Worm (Caenorhabditis elegans): ENCODE results near the gene cox-5A.

cox-5A gene

DNA sequence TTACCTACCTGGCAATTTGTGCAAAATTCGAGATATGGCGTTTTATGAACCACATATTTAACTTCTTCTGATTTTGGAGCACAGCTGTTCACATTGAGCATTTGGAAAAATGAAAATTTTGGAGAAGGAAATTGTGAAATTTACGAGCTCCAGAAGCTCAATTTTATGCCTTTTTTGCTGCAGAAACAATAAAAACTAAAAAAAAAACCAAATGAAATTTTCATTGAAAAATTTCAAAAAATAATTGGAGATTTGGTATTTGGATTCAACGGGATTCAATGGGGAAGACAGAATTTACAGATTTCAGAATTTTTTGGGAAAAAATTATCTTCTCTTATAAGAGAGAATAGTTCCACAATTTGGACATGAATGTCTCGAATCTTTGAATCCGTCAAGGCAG is 48.7 kb upstream of the cox-5A start, which contains the start of gene Y37D8A.26:
Y37D8A.26 (minus strand) TSS at position 101 of the 400 bp plus-strand sequence.
- TF ChIP-seq hmg-11 (tag; optimal IDR thresholded peaks at IDR 0.05) (no peak), nhr-11 (tag; optimal IDR thresholded peaks at IDR 0.05) (no peak), skn-1 (tag; optimal IDR thresholded peaks at IDR 0.05) (no peak), fkh-10 (GFP tag; optimal IDR thresholded peaks at IDR 0.05) (no peak), nhr-23 (tag; optimal IDR thresholded peaks at IDR 0.05) (no peak), fos-1 (tag; optimal IDR thresholded peaks at IDR 0.05) (no peak), nhr-28 (tag; optimal IDR thresholded peaks at IDR 0.05) (no peak), elt-2 (tag; optimal IDR thresholded peaks at IDR 0.05) (no peak), zag-1 (tag; optimal IDR thresholded peaks at IDR 0.05) (no peak), nhr-25 (tag; optimal IDR thresholded peaks at IDR 0.05) (no peak), snpc-4 (tag; optimal IDR thresholded peaks at IDR 0.05) (no peak), ceh-9 (tag; optimal IDR thresholded peaks at IDR 0.05) (no peak), pqm-1 (tag; optimal IDR thresholded peaks at IDR 0.05) (no peak), lin-39 (tag; optimal IDR thresholded peaks at IDR 0.05) (no peak), unc-39 (tag; optimal IDR thresholded peaks at IDR 0.05) (no peak), lin-15B (tag; optimal IDR thresholded peaks at IDR 0.05) (no peak)

DNA sequence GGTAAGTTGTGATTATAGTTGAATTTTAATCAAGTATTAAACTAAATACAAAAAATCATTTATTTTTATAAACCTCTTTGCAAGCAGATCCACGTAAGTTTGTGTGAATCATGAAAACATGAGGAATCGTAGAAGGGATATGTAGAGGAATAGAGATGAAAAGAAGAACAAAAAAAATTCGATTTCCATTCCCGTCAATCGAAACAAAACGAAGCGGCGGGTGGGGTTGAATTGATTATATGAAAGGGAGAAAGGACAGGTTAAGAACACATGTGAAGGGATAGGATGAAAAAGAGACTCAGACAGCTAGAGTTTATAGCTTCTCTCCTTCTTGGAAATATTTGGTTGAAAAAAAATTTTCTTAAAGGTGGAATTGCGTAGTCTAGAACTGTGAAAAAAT is 45.2 kb upstream of the cox-5A start:
- TF ChIP-seq nhr-25 (tag; optimal IDR thresholded peaks at IDR 0.05) (peak; percentile 28), lin-39 (tag; optimal IDR thresholded peaks at IDR 0.05) (no peak)

DNA sequence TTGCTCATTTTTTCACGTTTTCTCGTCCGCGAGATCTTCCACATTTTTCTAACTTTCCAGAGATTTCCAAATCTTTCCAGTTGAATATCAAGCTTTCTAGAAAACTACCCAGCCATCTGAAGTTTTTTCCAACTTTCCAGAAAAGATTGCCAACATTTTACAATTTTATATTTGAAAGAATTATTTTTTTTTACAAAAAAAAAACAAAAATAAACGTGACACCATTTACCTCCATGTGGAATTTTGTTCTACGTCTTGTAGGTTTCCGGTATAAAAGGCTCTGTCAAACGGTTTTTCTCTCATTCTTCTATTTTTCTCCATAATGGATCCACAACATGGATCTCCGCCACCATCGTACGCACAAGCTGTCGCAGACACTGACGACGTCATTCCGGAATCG is 40.6 kb upstream of the cox-5A start, which contains the start of gene Y37D8A.8:
Y37D8A.8 (plus strand) TSS at position 301 of the 400 bp plus-strand sequence.
- TF ChIP-seq unc-39 (tag; optimal IDR thresholded peaks at IDR 0.05) (no peak), ZK546.5 (tag; optimal IDR thresholded peaks at IDR 0.05) (no peak), ceh-9 (tag; optimal IDR thresholded peaks at IDR 0.05) (no peak), nhr-25 (tag; optimal IDR thresholded peaks at IDR 0.05) (no peak), nhr-12 (tag; optimal IDR thresholded peaks at IDR 0.05) (no peak), lin-15B (tag; optimal IDR thresholded peaks at IDR 0.05) (no peak)

DNA sequence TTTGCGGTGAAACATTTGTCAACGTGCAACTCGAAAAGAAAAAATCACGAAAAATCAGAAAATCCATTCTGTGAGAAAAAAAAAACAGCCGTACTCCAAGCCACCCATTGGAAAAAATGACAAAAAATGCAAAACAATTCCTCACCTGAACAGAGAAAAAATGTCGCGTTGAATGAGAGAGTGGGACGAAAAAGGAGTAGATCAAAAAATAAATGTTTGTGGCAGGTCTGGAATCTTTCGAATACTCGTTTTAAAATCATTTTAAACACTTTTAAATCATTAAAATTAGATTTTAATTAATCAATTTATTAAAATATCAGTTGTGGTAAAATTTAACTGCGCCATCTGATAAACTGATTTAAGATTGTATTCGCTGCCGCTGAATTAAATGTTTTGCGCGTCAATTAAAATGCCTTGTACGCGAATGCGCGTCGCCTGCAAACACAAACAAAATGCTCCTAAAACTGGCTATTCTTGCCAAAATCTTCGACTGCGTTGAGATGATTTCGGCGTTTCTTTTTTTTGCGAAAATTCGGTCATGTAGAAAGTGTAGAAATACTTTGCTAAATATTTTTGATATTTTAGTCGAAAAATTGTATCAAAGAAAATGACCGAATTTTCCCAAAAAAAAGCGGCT is 35.1 kb upstream of the cox-5A start, which contains the start of gene Y37D8A.6:
Y37D8A.6 (minus strand) TSS at position 238 of the 637 bp plus-strand sequence.
- TF ChIP-seq lin-15B (tag; optimal IDR thresholded peaks at IDR 0.05), result peak; percentile 15
- peak; percentile 52 for TF ChIP-seq hmg-11 (tag; optimal IDR thresholded peaks at IDR 0.05)
- TF ChIP-seq nhr-43 (tag; optimal IDR thresholded peaks at IDR 0.05; ENCODE audit: poor library complexity, severe bottlenecking), result peak; percentile 4
- no peak for TF ChIP-seq fos-1 (tag; optimal IDR thresholded peaks at IDR 0.05)
- no peak for TF ChIP-seq pqm-1 (tag; optimal IDR thresholded peaks at IDR 0.05)
- TF ChIP-seq elt-1 (tag; optimal IDR thresholded peaks at IDR 0.05), result no peak
- TF ChIP-seq nfya-1 (tag; optimal IDR thresholded peaks at IDR 0.05; ENCODE audit: insufficient read depth), result peak; percentile 24

DNA sequence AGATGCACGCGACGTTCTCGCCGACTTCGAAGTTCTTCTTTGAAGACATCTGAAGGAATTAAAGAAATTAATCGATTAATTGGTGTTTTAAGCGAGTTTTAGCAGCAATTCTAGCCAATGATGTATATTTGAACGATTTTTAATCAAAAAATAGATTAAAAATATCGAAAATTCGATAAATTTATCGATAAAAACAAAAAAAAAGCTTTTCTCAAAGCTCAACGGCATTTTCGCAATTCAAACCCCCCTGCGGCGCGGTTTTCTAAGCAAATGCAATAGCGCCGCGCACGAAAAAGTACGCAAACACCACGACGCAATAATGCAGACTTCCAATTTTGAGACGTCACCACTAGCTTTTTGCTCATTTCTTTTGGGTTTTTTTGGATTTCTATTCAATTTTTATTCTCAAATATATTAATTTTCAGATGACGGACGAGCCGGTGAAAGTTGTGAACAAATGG is 30.7 kb upstream of the cox-5A start, which contains the start of the genes mrg-1 and spcs-2:
mrg-1 (minus strand) TSS at position 51 of the 461 bp plus-strand sequence.
spcs-2 (plus strand) TSS at position 426 of the 461 bp plus-strand sequence.
- TF ChIP-seq tbx-2 (tag; optimal IDR thresholded peaks at IDR 0.05) (peak; percentile 77), sea-2 (GFP tag; optimal IDR thresholded peaks at IDR 0.05) (peak; percentile 28), elt-3 (tag; optimal IDR thresholded peaks at IDR 0.05) (no peak), nhr-25 (tag; optimal IDR thresholded peaks at IDR 0.05) (peak; percentile 85), nhr-28 (tag; optimal IDR thresholded peaks at IDR 0.05) (no peak), egl-27 (tag; optimal IDR thresholded peaks at IDR 0.05) (peak; percentile 73), nfya-1 (tag; optimal IDR thresholded peaks at IDR 0.05; ENCODE audit: insufficient read depth) (peak; percentile 88), ceh-16 (tag; optimal IDR thresholded peaks at IDR 0.05) (no peak), ama-1 (optimal IDR thresholded peaks at IDR 0.05) (no peak), egl-5 (tag; optimal IDR thresholded peaks at IDR 0.05) (peak; percentile 52), nhr-77 (tag; optimal IDR thresholded peaks at IDR 0.05) (peak; percentile 14), unc-39 (tag; optimal IDR thresholded peaks at IDR 0.05) (no peak), elt-1 (tag; optimal IDR thresholded peaks at IDR 0.05) (peak; percentile 40), lin-39 (tag; optimal IDR thresholded peaks at IDR 0.05) (peak; percentile 88), nhr-76 (tag; optimal IDR thresholded peaks at IDR 0.05) (no peak), aly-2 (tag; optimal IDR thresholded peaks at IDR 0.05) (no peak), ztf-11 (tag; optimal IDR thresholded peaks at IDR 0.05) (no peak), R02D3.7 (tag; optimal IDR thresholded peaks at IDR 0.05) (peak; percentile 83), zag-1 (tag; optimal IDR thresholded peaks at IDR 0.05) (peak; percentile 11), nhr-11 (tag; optimal IDR thresholded peaks at IDR 0.05) (no peak), pqm-1 (tag; optimal IDR thresholded peaks at IDR 0.05) (peak; percentile 20), eor-1 (tag; optimal IDR thresholded peaks at IDR 0.05) (no peak), mml-1 (tag; optimal IDR thresholded peaks at IDR 0.05) (no peak), hmg-11 (tag; optimal IDR thresholded peaks at IDR 0.05) (peak; percentile 92), fos-1 (tag; optimal IDR thresholded peaks at IDR 0.05) (peak; percentile 39), elt-2 (tag; optimal IDR thresholded peaks at IDR 0.05) (peak; percentile 55), ztf-4 (tag; optimal IDR thresholded peaks at IDR 0.05) (no peak), ceh-82 (tag; optimal IDR thresholded peaks at IDR 0.05) (peak; percentile 63), skn-1 (tag; optimal IDR thresholded peaks at IDR 0.05) (peak; percentile 70), nhr-23 (tag; optimal IDR thresholded peaks at IDR 0.05) (peak; percentile 90), pha-4 (tag; optimal IDR thresholded peaks at IDR 0.05) (peak; percentile 91), ZK546.5 (tag; optimal IDR thresholded peaks at IDR 0.05) (no peak), unc-62 (GFP tag; optimal IDR thresholded peaks at IDR 0.05) (no peak), daf-12 (tag; optimal IDR thresholded peaks at IDR 0.05) (no peak), snpc-4 (tag; optimal IDR thresholded peaks at IDR 0.05) (peak; percentile 85), mdl-1 (tag; optimal IDR thresholded peaks at IDR 0.05) (no peak)

Data from whole organism, L3 larva.